Fruit fly (Drosophila melanogaster) whole organism, embryonic: Measurements from ENCODE around the gene CG32806.

Source experiments
- Blimp-1 ChIP-seq: fragments of 200-800 bp; sonication (Bioruptor generic); optimal IDR thresholded peaks from 3 replicates; lab custom pipeline; 2018; ENCODE audit warnings: missing biosample characterization, missing genetic modification characterization, mild to moderate bottlenecking, moderate library complexity, missing genetic modification reagents
- CG12769 ChIP-seq: fragments of 200-800 bp; sonication (Bioruptor generic); optimal IDR thresholded peaks from 2 replicates; lab custom pipeline; 2019; ENCODE audit warnings: missing biosample characterization, mild to moderate bottlenecking, missing genetic modification characterization, moderate library complexity
- CG2199 ChIP-seq: fragments of 200-800 bp; sonication (Bioruptor generic); IDR thresholded peaks from 3 replicates; pipeline ENCODE4 v1.3.6; 2022; ENCODE audit warnings: missing biosample characterization, missing genetic modification characterization
- CG3847 ChIP-seq: fragments of 200-800 bp; sonication (Bioruptor generic); IDR thresholded peaks from 2 replicates; pipeline ENCODE4 v1.3.6; 2022; ENCODE audit warnings: missing biosample characterization, missing genetic modification characterization
- Hr39 ChIP-seq: fragments of >200 bp; optimal IDR thresholded peaks from 2 replicates; lab custom pipeline; 2017
- Hr78 ChIP-seq, 2 experiments: fragments of 200-800 bp in 1 of 2; fragments of >200 bp in 1 of 2; sonication (Bioruptor generic) in 1 of 2; optimal IDR thresholded peaks; 2 replicates each; lab custom pipeline; 2017 to 2019; ENCODE audit warnings: missing biosample characterization in 2 of 2, missing genetic modification characterization in 2 of 2, mild to moderate bottlenecking in 1 of 2, moderate library complexity in 1 of 2
- Pdp1 ChIP-seq, 2 experiments: fragments of 200-800 bp; sonication (Bioruptor generic); optimal IDR thresholded peaks; 3 replicates each; lab custom pipeline; 2016; ENCODE audit warnings: missing biosample characterization in 2 of 2, missing genetic modification characterization in 2 of 2, mild to moderate bottlenecking in 1 of 2, moderate library complexity in 1 of 2
- amos ChIP-seq: fragments of 200-800 bp; sonication (Bioruptor generic); IDR thresholded peaks from 2 replicates; pipeline ENCODE4 v1.3.6; 2022; ENCODE audit warnings: missing biosample characterization, missing genetic modification characterization; ENCODE audit not compliant: partially characterized antibody
- kay ChIP-seq: fragments of 200-800 bp; sonication (Bioruptor generic); optimal IDR thresholded peaks from 2 replicates; lab custom pipeline; 2016; ENCODE audit warnings: missing biosample characterization, missing genetic modification characterization
- kni ChIP-seq: fragments of 200-800 bp; sonication (Bioruptor generic); optimal IDR thresholded peaks from 3 replicates; lab custom pipeline; 2017; ENCODE audit warnings: mild to moderate bottlenecking, missing biosample characterization, missing genetic modification reagents, missing genetic modification characterization
- pros ChIP-seq: fragments of 200-800 bp; sonication (Bioruptor generic); optimal IDR thresholded peaks from 3 replicates; lab custom pipeline; 2019; ENCODE audit warnings: missing biosample characterization, mild to moderate bottlenecking, missing genetic modification characterization, moderate library complexity
- rib ChIP-seq: fragments of 200-800 bp; sonication (Bioruptor generic); IDR thresholded peaks from 2 replicates; pipeline ENCODE4 v1.3.6; 2022; ENCODE audit warnings: missing biosample characterization, missing genetic modification characterization
- sqz ChIP-seq: fragments of 200-800 bp; sonication (Bioruptor generic); optimal IDR thresholded peaks from 3 replicates; lab custom pipeline; 2018; ENCODE audit warnings: missing biosample characterization, mild to moderate bottlenecking, missing genetic modification characterization
- vvl ChIP-seq: fragments of 200-800 bp; sonication (Bioruptor generic); IDR thresholded peaks from 2 replicates; pipeline ENCODE4 v1.3.6; 2022; ENCODE audit warnings: missing biosample characterization, missing genetic modification characterization

Gene CG32806

DNA sequence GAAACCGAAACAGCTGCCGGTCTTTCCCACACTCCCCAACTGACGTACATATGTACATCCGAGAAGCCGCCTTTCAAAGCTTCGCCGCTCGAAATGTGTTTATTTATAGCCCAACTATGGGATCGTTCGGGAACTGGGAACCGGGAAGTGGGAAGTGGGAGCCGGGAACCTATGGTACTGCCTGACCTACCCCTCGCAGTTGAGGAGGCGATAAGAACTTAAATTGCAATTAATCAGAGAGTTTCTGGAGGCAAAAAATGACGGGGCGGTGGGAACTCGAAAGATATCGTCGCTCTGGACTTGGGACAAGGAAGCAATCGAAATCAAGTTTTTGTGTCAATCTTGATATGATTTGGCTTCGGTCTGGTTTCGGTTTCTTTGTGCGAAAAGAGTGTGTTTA is 43.3 kb downstream of the CG32806 start:
- TF ChIP-seq CG12769 (tag; lab: Kevin White, UChicago) (peak; percentile 47), amos (GFP tag; lab: Robert Waterston, UW) (no peak)

DNA sequence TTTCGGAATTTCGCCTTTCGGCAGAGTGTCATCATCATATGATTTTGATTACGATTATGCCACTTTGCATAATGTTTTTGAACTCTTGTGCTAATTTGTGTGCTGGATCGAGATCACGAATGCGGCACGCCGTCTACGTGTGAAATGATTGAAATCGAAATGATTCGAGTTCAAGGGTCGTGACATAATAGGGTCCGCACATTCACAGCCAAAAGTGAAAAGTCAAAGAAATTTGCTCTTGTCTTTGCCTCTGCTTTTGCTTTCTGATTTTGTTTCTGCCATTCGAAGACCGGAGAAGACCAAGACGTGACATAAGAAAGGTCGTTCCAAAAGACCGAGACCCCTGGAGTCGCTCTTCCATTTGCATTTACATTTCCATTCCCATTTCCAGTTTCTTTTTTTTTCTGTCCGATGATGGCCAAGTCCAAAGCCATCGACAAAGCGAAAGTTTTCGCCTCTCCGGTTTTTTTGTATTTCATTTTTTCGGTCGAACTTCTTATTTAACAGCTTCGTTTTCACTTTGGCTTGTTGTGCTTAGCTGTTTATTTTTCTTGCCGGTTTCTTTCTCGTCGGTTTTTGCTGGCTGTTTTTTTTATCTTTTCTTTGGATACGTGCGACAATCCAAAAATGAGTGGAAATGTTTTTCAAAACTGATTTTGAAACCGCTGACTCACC is 45.5 kb downstream of the CG32806 start:
- TF ChIP-seq vvl (GFP tag; lab: Robert Waterston, UW) (peak; percentile 33; the same call in 1 of the 2 replicates), Hr78 (GFP tag; optimal IDR thresholded peaks at IDR 0.05; lab: Kevin White, UChicago) (peak in 1 of 2 experiments; percentile 94), kni (GFP tag; lab: Kevin White, UChicago) (peak; percentile 0), Hr39 (lab: Kevin White, UChicago) (no peak), Blimp-1 (GFP tag; lab: Kevin White, UChicago) (peak; percentile 96), kay (GFP tag; lab: Kevin White, UChicago) (no peak), sqz (GFP tag; lab: Kevin White, UChicago) (peak; percentile 34), CG3847 (no peak), CG2199 (GFP tag; lab: Robert Waterston, UW) (no peak), pros (GFP tag; lab: Kevin White, UChicago) (peak; percentile 65), Pdp1 (GFP tag; optimal IDR thresholded peaks at IDR 0.05; lab: Kevin White, UChicago) (peak in 1 of 2 experiments; percentile 62), rib (no peak)
